Worm (Caenorhabditis elegans): ENCODE measurements around the gene tsp-12.

DNA sequence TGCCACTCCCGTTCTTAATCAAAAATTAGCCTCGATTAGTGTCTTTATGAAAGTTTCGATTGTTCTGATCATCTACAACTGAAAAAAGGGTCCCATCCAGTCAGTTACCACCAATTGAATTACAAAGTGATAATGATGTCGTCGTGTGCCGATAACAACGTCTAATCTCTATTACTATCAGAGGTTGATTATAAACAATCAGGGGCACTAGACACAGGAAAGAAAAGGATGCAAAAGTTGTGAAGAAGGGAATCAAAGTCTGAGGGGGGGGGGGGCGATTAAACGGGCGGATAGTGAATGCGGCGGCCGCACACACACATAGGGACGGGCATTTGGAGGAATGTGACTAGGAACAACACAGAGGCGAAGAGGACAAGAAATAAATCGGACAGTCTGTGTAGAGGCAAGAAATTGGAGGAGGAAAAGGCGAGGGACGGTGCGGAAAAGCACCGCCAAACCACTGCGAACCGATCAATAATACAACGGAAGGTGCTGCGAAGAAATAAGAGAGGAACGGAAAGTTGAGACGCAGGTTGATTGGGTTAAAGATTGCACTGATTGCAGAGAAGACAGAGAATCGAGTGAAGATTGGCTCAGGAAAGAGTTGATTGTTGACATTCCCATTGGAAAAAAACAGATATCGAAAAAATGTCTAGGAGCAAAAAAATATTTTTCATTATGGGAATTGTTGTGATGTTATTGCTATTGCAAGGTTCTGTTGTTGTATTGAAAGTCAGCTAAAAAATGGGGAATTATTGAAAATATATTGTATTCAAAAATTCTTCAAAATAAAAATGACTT lies 24.7 kb upstream of the tsp-12 start:
- TF ChIP-seq jun-1 (tag; optimal IDR thresholded peaks at IDR 0.05) (no peak), lin-39 (tag; optimal IDR thresholded peaks at IDR 0.05) (no peak), tbx-2 (tag; optimal IDR thresholded peaks at IDR 0.05) (no peak), nhr-77 (tag; optimal IDR thresholded peaks at IDR 0.05) (no peak), lsy-2 (tag; optimal IDR thresholded peaks at IDR 0.05) (no peak), ztf-11 (tag; optimal IDR thresholded peaks at IDR 0.05) (no peak), pqm-1 (tag; optimal IDR thresholded peaks at IDR 0.05) (no peak), aha-1 (tag; optimal IDR thresholded peaks at IDR 0.05) (no peak), ama-1 (optimal IDR thresholded peaks at IDR 0.05) (no peak)

Data from whole organism, L1 larva.